Worm (Caenorhabditis elegans) whole organism, mixed stage, embryonic: ENCODE data around the gene fmo-1.

ENCODE experiments used
- blmp-1 ChIP-seq: fragments of 150-350 bp; optimal IDR thresholded peaks from 2 replicates; lab custom pipeline; 2014; ENCODE audit warnings: missing biosample characterization, missing genetic modification characterization
- ceh-83 ChIP-seq: fragments of 200-800 bp; sonication (Bioruptor generic); optimal IDR thresholded peaks from 2 replicates; lab custom pipeline; 2018; ENCODE audit warnings: mild to moderate bottlenecking, missing genetic modification characterization, missing compliant biosample characterization
- nhr-12 ChIP-seq: fragments of 150-350 bp; optimal IDR thresholded peaks from 2 replicates; lab custom pipeline; 2014; ENCODE audit warnings: missing biosample characterization, missing genetic modification characterization
- nhr-237 ChIP-seq: fragments of 150-350 bp; optimal IDR thresholded peaks from 2 replicates; lab custom pipeline; 2014; ENCODE audit warnings: missing biosample characterization, missing genetic modification characterization
- snpc-4 ChIP-seq: fragments of 150-350 bp; optimal IDR thresholded peaks from 2 replicates; lab custom pipeline; 2014; ENCODE audit warnings: missing biosample characterization, missing genetic modification characterization

- TF ChIP-seq nhr-12 (tag; lab: Kevin White, UChicago) (no peak), snpc-4 (tag; lab: Kevin White, UChicago) (no peak), blmp-1 (tag; lab: Kevin White, UChicago) (no peak), nhr-237 (tag; lab: Kevin White, UChicago) (no peak), ceh-83 (GFP tag; lab: Kevin White, UChicago) (no peak)
Observed at ce11 chrIV:10711729-10712128, 50.1 kb downstream of the fmo-1 start, which contains the start of gene glb-21.
